Worm (Caenorhabditis elegans): Measurements from ENCODE around the gene cutl-5.

Gene cutl-5

DNA sequence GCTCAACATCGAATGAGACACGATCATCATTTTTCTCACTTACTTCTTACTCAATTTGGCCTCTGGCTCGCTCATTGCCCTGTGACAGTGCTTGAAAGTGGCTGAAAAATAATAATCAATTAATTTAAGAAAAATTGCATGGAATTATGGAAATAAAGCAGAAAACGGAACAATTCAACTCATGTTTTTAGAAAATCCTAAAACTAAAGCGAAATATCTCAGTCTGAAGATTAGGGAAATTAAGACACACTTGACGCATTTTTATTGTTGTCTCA, 43.5 kb downstream of the cutl-5 start, which contains the start of gene kars-1:
kars-1 (minus strand) TSS at position 101 of the 275 bp plus-strand sequence.
- no peak for TF ChIP-seq let-526 (GFP tag; IDR thresholded peaks at IDR 0.05)
- TF ChIP-seq hrde-1 (tag; optimal IDR thresholded peaks at IDR 0.05; ENCODE audit: borderline replicate concordance): no peak
- TF ChIP-seq cebp-1 (GFP tag; IDR thresholded peaks at IDR 0.05): no peak
- TF ChIP-seq cebp-1 (tag; optimal IDR thresholded peaks at IDR 0.05): no peak
- TF ChIP-seq tlf-1 (GFP tag; optimal IDR thresholded peaks at IDR 0.05): no peak
- TF ChIP-seq Y53G8AR.9 (GFP tag; conservative IDR thresholded peaks at IDR 0.05): no peak
- no peak for TF ChIP-seq F55B11.4 (tag; optimal IDR thresholded peaks at IDR 0.05; ENCODE audit: borderline replicate concordance, insufficient read depth)
- no peak for TF ChIP-seq nhr-80 (tag; optimal IDR thresholded peaks at IDR 0.05)
- TF ChIP-seq mes-4 (tag; optimal IDR thresholded peaks at IDR 0.05): no peak
- no peak for TF ChIP-seq ztf-6 (GFP tag; IDR thresholded peaks at IDR 0.05)
- no peak for TF ChIP-seq nfya-2 (GFP tag; IDR thresholded peaks at IDR 0.05)
- no peak for TF ChIP-seq F37B4.10 (GFP tag; IDR thresholded peaks at IDR 0.05)
- no peak for TF ChIP-seq nhr-27 (tag; optimal IDR thresholded peaks at IDR 0.05)
- no peak for TF ChIP-seq gei-17 (GFP tag; optimal IDR thresholded peaks at IDR 0.05)
- no peak for TF ChIP-seq aptf-3 (GFP tag; IDR thresholded peaks at IDR 0.05)
- no peak for TF ChIP-seq zim-3 (tag; optimal IDR thresholded peaks at IDR 0.05)
- TF ChIP-seq ceh-27 (GFP tag; optimal IDR thresholded peaks at IDR 0.05): no peak

DNA sequence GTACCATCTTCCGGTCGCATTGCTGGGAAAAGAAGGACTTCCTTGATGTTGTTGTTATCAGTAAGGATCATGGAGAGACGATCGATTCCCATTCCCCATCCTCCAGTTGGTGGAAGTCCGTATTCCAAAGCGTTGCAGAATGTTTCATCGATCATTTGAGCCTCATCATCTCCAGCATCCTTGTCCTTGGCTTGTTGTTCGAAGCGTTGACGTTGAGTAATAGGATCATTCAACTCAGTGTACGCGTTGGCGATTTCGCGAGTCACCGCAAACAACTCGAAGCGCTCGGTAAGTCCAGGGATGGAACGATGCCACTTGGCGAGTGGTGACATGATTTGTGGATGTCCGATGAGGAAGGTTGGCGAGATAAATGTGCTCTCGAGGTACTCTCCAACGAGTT, 45.3 kb downstream of the cutl-5 start:
- TF ChIP-seq K12H6.12 (tag; optimal IDR thresholded peaks at IDR 0.05) (no peak), bed-1 (GFP tag; IDR thresholded peaks at IDR 0.05) (0 out of 2 replicates have a peak, but pooled peaks have one; percentile 16)

DNA sequence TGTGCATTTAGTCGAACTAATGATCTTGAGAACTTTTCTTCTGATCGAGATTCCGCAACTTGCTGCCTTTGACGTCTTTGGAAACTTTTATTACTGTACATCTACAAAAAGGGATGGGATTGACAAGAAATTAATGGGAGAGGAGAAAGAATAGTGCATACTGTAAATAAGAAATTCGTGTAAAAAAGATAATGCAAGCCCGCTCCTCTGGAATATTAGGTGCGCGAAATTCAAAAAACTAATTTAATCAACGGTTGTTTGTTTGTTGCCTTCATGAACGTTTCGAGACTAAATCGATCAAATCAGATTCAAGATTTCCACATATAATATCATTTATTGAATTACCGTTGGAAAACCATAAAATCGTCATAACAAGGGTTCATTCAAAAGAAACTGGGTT, 45.8 kb downstream of the cutl-5 start, which contains the start of gene him-14:
him-14 (minus strand) TSS at position 101 of the 400 bp plus-strand sequence.
- TF ChIP-seq lsy-27 (tag; optimal IDR thresholded peaks at IDR 0.05; ENCODE audit: borderline replicate concordance, insufficient read depth) (no peak), F49E8.2 (tag; optimal IDR thresholded peaks at IDR 0.05; ENCODE audit: insufficient read depth) (peak; percentile 14), Y53G8AR.9 (GFP tag; conservative IDR thresholded peaks at IDR 0.05) (0 out of 2 replicates have a peak, but pooled peaks have one; percentile 17), ceh-27 (GFP tag; optimal IDR thresholded peaks at IDR 0.05) (no peak), nhr-120 (GFP tag; IDR thresholded peaks at IDR 0.05) (no peak), chd-7 (tag; optimal IDR thresholded peaks at IDR 0.05) (no peak), ceh-58 (GFP tag; IDR thresholded peaks at IDR 0.05) (no peak), dox-1 (GFP tag; IDR thresholded peaks at IDR 0.05) (no peak), rec-8 (tag; optimal IDR thresholded peaks at IDR 0.05) (no peak), nfya-1 (tag; optimal IDR thresholded peaks at IDR 0.05; ENCODE audit: borderline replicate concordance, insufficient read depth) (no peak), C17E4.6 (GFP tag; IDR thresholded peaks at IDR 0.05) (no peak), let-607 (tag; optimal IDR thresholded peaks at IDR 0.05) (no peak), mel-28 (tag; optimal IDR thresholded peaks at IDR 0.05; ENCODE audit: borderline replicate concordance) (no peak), ztf-3 (GFP tag; optimal IDR thresholded peaks at IDR 0.05) (no peak), snpc-1.3 (tag; optimal IDR thresholded peaks at IDR 0.05; ENCODE audit: insufficient read depth) (peak; percentile 1), lin-40 (tag; optimal IDR thresholded peaks at IDR 0.05) (no peak), him-1 (tag; optimal IDR thresholded peaks at IDR 0.05) (peak; percentile 10), ccch-3 (GFP tag; optimal IDR thresholded peaks at IDR 0.05) (no peak), akir-1 (GFP tag; optimal IDR thresholded peaks at IDR 0.05) (no peak), C06A6.2 (GFP tag; conservative IDR thresholded peaks at IDR 0.05) (no peak), dpl-1 (GFP tag; optimal IDR thresholded peaks at IDR 0.05) (no peak), F52B5.7 (tag; optimal IDR thresholded peaks at IDR 0.05) (no peak), xnd-1 (tag; optimal IDR thresholded peaks at IDR 0.05) (no peak), madf-6 (GFP tag; IDR thresholded peaks at IDR 0.05) (peak; percentile 24; the same call in 1 of the 2 replicates), gei-17 (GFP tag; optimal IDR thresholded peaks at IDR 0.05) (no peak), attf-3 (GFP tag; conservative IDR thresholded peaks at IDR 0.05) (no peak), ZK185.1 (tag; optimal IDR thresholded peaks at IDR 0.05; ENCODE audit: poor library complexity, severe bottlenecking) (no peak), aptf-2 (GFP tag; conservative IDR thresholded peaks at IDR 0.05) (no peak), Y53F4B.3 (GFP tag; IDR thresholded peaks at IDR 0.05) (no peak)
